Fruit fly (Drosophila melanogaster): ENCODE results near the gene CG5439.
A peak's percentile ranks its signal among the peaks of the same experiment; 100 is the strongest.

CG5439 gene

dm6 chr2L:13219281-13220092 is 42.5 kb downstream of the CG5439 start, which contains the start of the genes CG9426 and mRF1 (continued):
- TF ChIP-seq hb (GFP tag; IDR thresholded peaks at IDR 0.05; ENCODE audit: partially characterized antibody) (peak; percentile 94), h (optimal IDR thresholded peaks at IDR 0.05) (no peak), MESR4 (GFP tag; optimal IDR thresholded peaks at IDR 0.05) (peak; percentile 85), Dp (GFP tag; optimal IDR thresholded peaks at IDR 0.05) (peak; percentile 24), CG7556 (GFP tag; optimal IDR thresholded peaks at IDR 0.05) (no peak), Hsf (GFP tag; optimal IDR thresholded peaks at IDR 0.05) (peak; percentile 31), cas (GFP tag; IDR thresholded peaks at IDR 0.05) (no peak), D19B (GFP tag; optimal IDR thresholded peaks at IDR 0.05) (no peak), CG12236 (GFP tag; optimal IDR thresholded peaks at IDR 0.05) (no peak), NC2β (GFP tag; optimal IDR thresholded peaks at IDR 0.05) (peak; percentile 1), luna (GFP tag; optimal IDR thresholded peaks at IDR 0.05) (no peak), CG6854 (GFP tag; optimal IDR thresholded peaks at IDR 0.05) (no peak), kay (GFP tag; optimal IDR thresholded peaks at IDR 0.05) (no peak), CG11504 (tag; optimal IDR thresholded peaks at IDR 0.05) (peak; percentile 63), CHES-1-like (GFP tag; optimal IDR thresholded peaks at IDR 0.05) (peak; percentile 31), bbx (GFP tag; IDR thresholded peaks at IDR 0.05; ENCODE audit: partially characterized antibody) (peak; percentile 97), Bgb (GFP tag; IDR thresholded peaks at IDR 0.05; ENCODE audit: partially characterized antibody) (peak; percentile 97), CG4854 (GFP tag; optimal IDR thresholded peaks at IDR 0.05) (peak; percentile 22), lola (GFP tag; optimal IDR thresholded peaks at IDR 0.05) (no peak), CG9215 (GFP tag; IDR thresholded peaks at IDR 0.05) (no peak), CG4360 (GFP tag; IDR thresholded peaks at IDR 0.05) (peak; percentile 97), Fer3 (tag; optimal IDR thresholded peaks at IDR 0.05) (no peak), Lim3 (GFP tag; IDR thresholded peaks at IDR 0.05) (no peak), sc (optimal IDR thresholded peaks at IDR 0.05) (no peak), sc (GFP tag; optimal IDR thresholded peaks at IDR 0.05) (no peak), Awh (GFP tag; IDR thresholded peaks at IDR 0.05) (no peak), CG4282 (GFP tag; optimal IDR thresholded peaks at IDR 0.05) (no peak), z (GFP tag; IDR thresholded peaks at IDR 0.05) (no peak), CG6813 (GFP tag; optimal IDR thresholded peaks at IDR 0.05) (no peak), CG10431 (GFP tag; optimal IDR thresholded peaks at IDR 0.05) (no peak), tll (GFP tag; optimal IDR thresholded peaks at IDR 0.05) (peak in 1 of 2 experiments; percentile 67), sna (GFP tag; IDR thresholded peaks at IDR 0.05; ENCODE audit: partially characterized antibody) (peak; percentile 95), CG6765 (GFP tag; optimal IDR thresholded peaks at IDR 0.05) (no peak), prd (optimal IDR thresholded peaks at IDR 0.05) (no peak), prd (GFP tag; IDR thresholded peaks at IDR 0.05) (no peak), CG17385 (GFP tag; optimal IDR thresholded peaks at IDR 0.05) (peak; percentile 7), BEAF-32 (GFP tag; optimal IDR thresholded peaks at IDR 0.05) (peak; percentile 95), ind (GFP tag; optimal IDR thresholded peaks at IDR 0.05) (no peak), pzg (GFP tag; optimal IDR thresholded peaks at IDR 0.05) (peak; percentile 81), vnd (GFP tag; IDR thresholded peaks at IDR 0.05; ENCODE audit: partially characterized antibody) (peak; percentile 95), Stat92E (GFP tag; optimal IDR thresholded peaks at IDR 0.05) (peak in 1 of 3 experiments; percentile 34), insv (GFP tag; optimal IDR thresholded peaks at IDR 0.05) (peak; percentile 84 to 96), CG10209 (GFP tag; optimal IDR thresholded peaks at IDR 0.05) (no peak), Fer2 (tag; optimal IDR thresholded peaks at IDR 0.05) (no peak), Asciz (GFP tag; optimal IDR thresholded peaks at IDR 0.05) (no peak), fru (optimal IDR thresholded peaks at IDR 0.05) (no peak), slbo (GFP tag; IDR thresholded peaks at IDR 0.05) (peak; percentile 50; the same call in 1 of the 2 replicates), CG10654 (GFP tag; optimal IDR thresholded peaks at IDR 0.05) (no peak), Spps (tag; optimal IDR thresholded peaks at IDR 0.05) (no peak)
